In genomic region chrX:10599719-10600155, ce11 we compare ENCODE assay signal across 4 worm cellular contexts.
A peak's percentile ranks its signal among the peaks of the same experiment; 100 is the strongest.
TF ChIP-seq lines count a peak whose summit lies in the region.

No protein-coding gene starts in this region.

TF ChIP-seq in whole organism, L1 larva, 84 proteins besides CTCF, POLR2A, EP300 and RAD21 (continued from another document and continues in another):
- TF ChIP-seq C04F5.9 (tag; optimal IDR thresholded peaks at IDR 0.05; lab: Kevin White, UChicago) = no peak
- TF ChIP-seq unc-98 (GFP tag; IDR thresholded peaks at IDR 0.05; lab: Robert Waterston, UW) = no peak
- TF ChIP-seq ama-1 (optimal IDR thresholded peaks at IDR 0.05; lab: Kevin White, UChicago) = no peak
- TF ChIP-seq xbp-1 (tag; optimal IDR thresholded peaks at IDR 0.05; lab: Kevin White, UChicago) = peak; percentile 25
- no peak for TF ChIP-seq snpc-4 (tag; optimal IDR thresholded peaks at IDR 0.05; lab: Kevin White, UChicago)
- TF ChIP-seq blmp-1 (tag; optimal IDR thresholded peaks at IDR 0.05; lab: Kevin White, UChicago) = peak; percentile 37
- no peak for TF ChIP-seq egl-27 (tag; optimal IDR thresholded peaks at IDR 0.05; lab: Kevin White, UChicago)
- no peak for TF ChIP-seq nhr-12 (tag; optimal IDR thresholded peaks at IDR 0.05; lab: Kevin White, UChicago)
- TF ChIP-seq sptf-1 (tag; optimal IDR thresholded peaks at IDR 0.05; lab: Kevin White, UChicago) = no peak
- no peak for TF ChIP-seq swsn-7 (tag; optimal IDR thresholded peaks at IDR 0.05; lab: Kevin White, UChicago)
- TF ChIP-seq lin-15B (tag; optimal IDR thresholded peaks at IDR 0.05; lab: Kevin White, UChicago) = no peak
- no peak for TF ChIP-seq ceh-90 (tag; optimal IDR thresholded peaks at IDR 0.05; lab: Kevin White, UChicago)
- TF ChIP-seq lin-39 (tag; optimal IDR thresholded peaks at IDR 0.05; lab: Kevin White, UChicago) = no peak
- no peak for TF ChIP-seq nhr-76 (tag; optimal IDR thresholded peaks at IDR 0.05; lab: Kevin White, UChicago)
- no peak for TF ChIP-seq dpl-1 (GFP tag; optimal IDR thresholded peaks at IDR 0.05; lab: Kevin White, UChicago)
- TF ChIP-seq ztf-11 (tag; optimal IDR thresholded peaks at IDR 0.05; lab: Kevin White, UChicago) = no peak
- TF ChIP-seq ceh-88 (GFP tag; IDR thresholded peaks at IDR 0.05; lab: Robert Waterston, UW) = no peak
- TF ChIP-seq C16A3.4 (tag; optimal IDR thresholded peaks at IDR 0.05; lab: Kevin White, UChicago) = no peak
- no peak for TF ChIP-seq fkh-4 (tag; optimal IDR thresholded peaks at IDR 0.05; lab: Kevin White, UChicago; ENCODE audit: borderline replicate concordance)
- no peak for TF ChIP-seq Y116A8C.19 (tag; optimal IDR thresholded peaks at IDR 0.05; lab: Kevin White, UChicago; ENCODE audit: borderline replicate concordance)
- TF ChIP-seq irx-1 (tag; optimal IDR thresholded peaks at IDR 0.05; lab: Kevin White, UChicago) = no peak
- TF ChIP-seq pax-3 (tag; optimal IDR thresholded peaks at IDR 0.05; lab: Kevin White, UChicago) = no peak
- TF ChIP-seq elt-3 (tag; optimal IDR thresholded peaks at IDR 0.05; lab: Kevin White, UChicago) = peak in 4 of 6 experiments; percentile 18 to 63 (median 40)
- TF ChIP-seq nhr-71 (tag; optimal IDR thresholded peaks at IDR 0.05; lab: Kevin White, UChicago) = peak; percentile 38
- peak; percentile 7 for TF ChIP-seq nhr-47 (tag; optimal IDR thresholded peaks at IDR 0.05; lab: Kevin White, UChicago)
- TF ChIP-seq nhr-85 (tag; lab: Kevin White, UChicago) = peak; percentile 90
- TF ChIP-seq jun-1 (tag; optimal IDR thresholded peaks at IDR 0.05; lab: Kevin White, UChicago) = no peak
- no peak for TF ChIP-seq ztf-4 (tag; optimal IDR thresholded peaks at IDR 0.05; lab: Kevin White, UChicago)
- TF ChIP-seq tbx-2 (tag; optimal IDR thresholded peaks at IDR 0.05; lab: Kevin White, UChicago) = peak; percentile 34
- no peak for TF ChIP-seq hlh-17 (GFP tag; optimal IDR thresholded peaks at IDR 0.05; lab: Kevin White, UChicago; ENCODE audit: borderline replicate concordance)
- TF ChIP-seq fkh-8 (tag; optimal IDR thresholded peaks at IDR 0.05; lab: Kevin White, UChicago) = no peak
- no peak for TF ChIP-seq unc-62 (GFP tag; optimal IDR thresholded peaks at IDR 0.05; lab: Kevin White, UChicago)
- no peak for TF ChIP-seq nhr-19 (GFP tag; conservative IDR thresholded peaks at IDR 0.05; lab: Robert Waterston, UW)
- no peak for TF ChIP-seq rnt-1 (tag; optimal IDR thresholded peaks at IDR 0.05; lab: Kevin White, UChicago)

TF ChIP-seq in whole organism, L2 larva, 48 proteins besides CTCF, POLR2A, EP300 and RAD21 (continued from another document):
- no peak for TF ChIP-seq lin-13 (GFP tag; optimal IDR thresholded peaks at IDR 0.05; lab: Kevin White, UChicago)
- TF ChIP-seq blmp-1 (tag; optimal IDR thresholded peaks at IDR 0.05; lab: Kevin White, UChicago; ENCODE audit: insufficient read depth) = peak; percentile 25
- TF ChIP-seq nhr-77 (tag; optimal IDR thresholded peaks at IDR 0.05; lab: Kevin White, UChicago) = no peak
- TF ChIP-seq egl-27 (tag; optimal IDR thresholded peaks at IDR 0.05; lab: Kevin White, UChicago) = no peak
- no peak for TF ChIP-seq skn-1 (tag; optimal IDR thresholded peaks at IDR 0.05; lab: Kevin White, UChicago)
- no peak for TF ChIP-seq unc-55 (GFP tag; optimal IDR thresholded peaks at IDR 0.05; lab: Kevin White, UChicago)
- TF ChIP-seq ceh-82 (tag; optimal IDR thresholded peaks at IDR 0.05; lab: Kevin White, UChicago) = no peak
- TF ChIP-seq aly-2 (tag; optimal IDR thresholded peaks at IDR 0.05; lab: Kevin White, UChicago) = no peak
- no peak for TF ChIP-seq nhr-23 (tag; optimal IDR thresholded peaks at IDR 0.05; lab: Kevin White, UChicago)
- no peak for TF ChIP-seq nhr-237 (tag; optimal IDR thresholded peaks at IDR 0.05; lab: Kevin White, UChicago)
- TF ChIP-seq mab-5 (tag; optimal IDR thresholded peaks at IDR 0.05; lab: Kevin White, UChicago) = peak; percentile 43
- no peak for TF ChIP-seq zag-1 (tag; optimal IDR thresholded peaks at IDR 0.05; lab: Kevin White, UChicago)
- TF ChIP-seq peb-1 (tag; optimal IDR thresholded peaks at IDR 0.05; lab: Kevin White, UChicago) = no peak
- TF ChIP-seq snpc-4 (tag; optimal IDR thresholded peaks at IDR 0.05; lab: Kevin White, UChicago) = no peak
- no peak for TF ChIP-seq unc-39 (tag; optimal IDR thresholded peaks at IDR 0.05; lab: Kevin White, UChicago)
- TF ChIP-seq nhr-10 (tag; optimal IDR thresholded peaks at IDR 0.05; lab: Kevin White, UChicago) = no peak
- TF ChIP-seq ama-1 (optimal IDR thresholded peaks at IDR 0.05; lab: Kevin White, UChicago) = no peak
- TF ChIP-seq R02D3.7 (tag; optimal IDR thresholded peaks at IDR 0.05; lab: Kevin White, UChicago) = no peak
- TF ChIP-seq C34F6.9 (tag; optimal IDR thresholded peaks at IDR 0.05; lab: Kevin White, UChicago) = no peak
- TF ChIP-seq sma-9 (GFP tag; optimal IDR thresholded peaks at IDR 0.05; lab: Kevin White, UChicago) = no peak
- TF ChIP-seq sma-9 (tag; optimal IDR thresholded peaks at IDR 0.05; lab: Kevin White, UChicago) = no peak
- TF ChIP-seq gmeb-1 (tag; optimal IDR thresholded peaks at IDR 0.05; lab: Kevin White, UChicago) = no peak

TF ChIP-seq in whole organism, L3 larva, 47 proteins besides CTCF, POLR2A, EP300 and RAD21 (continued from another document):
- peak; percentile 20 for TF ChIP-seq nhr-23 (tag; optimal IDR thresholded peaks at IDR 0.05; lab: Kevin White, UChicago)
- peak; percentile 10 for TF ChIP-seq lin-39 (tag; optimal IDR thresholded peaks at IDR 0.05; lab: Kevin White, UChicago)
- peak; percentile 26 for TF ChIP-seq nfya-1 (tag; optimal IDR thresholded peaks at IDR 0.05; lab: Kevin White, UChicago; ENCODE audit: insufficient read depth)

TF ChIP-seq in whole organism, L4 larva, 104 proteins besides CTCF, POLR2A, EP300 and RAD21 (continued from another document):
- TF ChIP-seq daf-8 (GFP tag; IDR thresholded peaks at IDR 0.05; lab: Robert Waterston, UW) (no peak), fkh-10 (GFP tag; optimal IDR thresholded peaks at IDR 0.05; lab: Kevin White, UChicago) (no peak), arid-1 (GFP tag; conservative IDR thresholded peaks at IDR 0.05; lab: Robert Waterston, UW) (no peak), daf-16 (GFP tag; optimal IDR thresholded peaks at IDR 0.05; lab: Kevin White, UChicago) (no peak), daf-16 (tag; optimal IDR thresholded peaks at IDR 0.05; lab: Kevin White, UChicago) (no peak), snpc-4 (tag; optimal IDR thresholded peaks at IDR 0.05; lab: Kevin White, UChicago) (no peak), nhr-111 (GFP tag; optimal IDR thresholded peaks at IDR 0.05; lab: Kevin White, UChicago) (no peak), Y75B8A.6 (GFP tag; IDR thresholded peaks at IDR 0.05; lab: Robert Waterston, UW) (no peak), gei-8 (GFP tag; optimal IDR thresholded peaks at IDR 0.05; lab: Kevin White, UChicago) (no peak), dmd-8 (GFP tag; IDR thresholded peaks at IDR 0.05; lab: Robert Waterston, UW) (no peak), fos-1 (tag; optimal IDR thresholded peaks at IDR 0.05; lab: Kevin White, UChicago) (no peak), php-3 (GFP tag; IDR thresholded peaks at IDR 0.05; lab: Robert Waterston, UW) (0 out of 2 replicates have a peak, but pooled peaks have one; percentile 47), ztf-7 (tag; optimal IDR thresholded peaks at IDR 0.05; lab: Kevin White, UChicago) (no peak), ctbp-1 (GFP tag; IDR thresholded peaks at IDR 0.05; lab: Robert Waterston, UW) (no peak), zip-2 (tag; optimal IDR thresholded peaks at IDR 0.05; lab: Kevin White, UChicago) (no peak), ceh-32 (tag; optimal IDR thresholded peaks at IDR 0.05; lab: Kevin White, UChicago; ENCODE audit: poor library complexity) (no peak), mxl-3 (GFP tag; optimal IDR thresholded peaks at IDR 0.05; lab: Kevin White, UChicago) (peak; percentile 0), mep-1 (tag; optimal IDR thresholded peaks at IDR 0.05; lab: Kevin White, UChicago) (peak; percentile 1), dve-1 (tag; optimal IDR thresholded peaks at IDR 0.05; lab: Kevin White, UChicago; ENCODE audit: insufficient read depth) (peak; percentile 2), snpc-1.2 (GFP tag; IDR thresholded peaks at IDR 0.05; lab: Robert Waterston, UW) (no peak), F49E8.2 (tag; optimal IDR thresholded peaks at IDR 0.05; lab: Kevin White, UChicago; ENCODE audit: borderline replicate concordance) (no peak), ztf-11 (tag; optimal IDR thresholded peaks at IDR 0.05; lab: Kevin White, UChicago) (no peak), dpl-1 (GFP tag; optimal IDR thresholded peaks at IDR 0.05; lab: Kevin White, UChicago) (no peak), zfp-2 (tag; optimal IDR thresholded peaks at IDR 0.05; lab: Kevin White, UChicago) (no peak), ama-1 (optimal IDR thresholded peaks at IDR 0.05; lab: Kevin White, UChicago) (no peak), Y5F2A.4 (GFP tag; optimal IDR thresholded peaks at IDR 0.05; lab: Kevin White, UChicago) (no peak), nhr-11 (tag; optimal IDR thresholded peaks at IDR 0.05; lab: Kevin White, UChicago) (no peak), skn-1 (tag; optimal IDR thresholded peaks at IDR 0.05; lab: Kevin White, UChicago) (no peak), unc-62 (GFP tag; optimal IDR thresholded peaks at IDR 0.05 in 1 of 2; lab: Kevin White, UChicago) (peak in 1 of 2 experiments; percentile 99), unc-62 (tag; optimal IDR thresholded peaks at IDR 0.05; lab: Kevin White, UChicago) (no peak), lir-3 (tag; optimal IDR thresholded peaks at IDR 0.05; lab: Kevin White, UChicago) (no peak), nhr-10 (tag; optimal IDR thresholded peaks at IDR 0.05; lab: Kevin White, UChicago) (no peak), cey-2 (tag; optimal IDR thresholded peaks at IDR 0.05; lab: Kevin White, UChicago; ENCODE audit: borderline replicate concordance, insufficient read depth) (no peak), hlh-11 (tag; optimal IDR thresholded peaks at IDR 0.05; lab: Kevin White, UChicago) (no peak), ceh-20 (GFP tag; IDR thresholded peaks at IDR 0.05; lab: Robert Waterston, UW) (no peak), unc-130 (GFP tag; optimal IDR thresholded peaks at IDR 0.05; lab: Kevin White, UChicago) (no peak), lim-7 (GFP tag; IDR thresholded peaks at IDR 0.05; lab: Robert Waterston, UW) (no peak), unc-39 (tag; optimal IDR thresholded peaks at IDR 0.05; lab: Kevin White, UChicago) (no peak), daf-19 (GFP tag; conservative IDR thresholded peaks at IDR 0.05; lab: Robert Waterston, UW) (no peak), lin-15B (tag; optimal IDR thresholded peaks at IDR 0.05; lab: Kevin White, UChicago) (no peak), egl-27 (tag; optimal IDR thresholded peaks at IDR 0.05; lab: Kevin White, UChicago) (no peak), ZK337.2 (GFP tag; IDR thresholded peaks at IDR 0.05; lab: Robert Waterston, UW) (no peak), spr-1 (tag; optimal IDR thresholded peaks at IDR 0.05; lab: Kevin White, UChicago) (no peak), dmd-9 (GFP tag; IDR thresholded peaks at IDR 0.05; lab: Robert Waterston, UW) (no peak), nhr-25 (tag; optimal IDR thresholded peaks at IDR 0.05; lab: Kevin White, UChicago; ENCODE audit: borderline replicate concordance, insufficient read depth) (no peak), pha-4 (GFP tag; IDR thresholded peaks at IDR 0.05; lab: Robert Waterston, UW) (no peak), pha-4 (tag; optimal IDR thresholded peaks at IDR 0.05; lab: Kevin White, UChicago) (no peak), F10B5.3 (tag; optimal IDR thresholded peaks at IDR 0.05; lab: Kevin White, UChicago) (no peak), lsy-2 (tag; optimal IDR thresholded peaks at IDR 0.05; lab: Kevin White, UChicago) (no peak), pqm-1 (tag; optimal IDR thresholded peaks at IDR 0.05; lab: Kevin White, UChicago) (peak; percentile 14), tra-1 (GFP tag; IDR thresholded peaks at IDR 0.05; lab: Robert Waterston, UW) (0 out of 2 replicates have a peak, but pooled peaks have one; percentile 36), lin-13 (GFP tag; optimal IDR thresholded peaks at IDR 0.05; lab: Kevin White, UChicago) (no peak), spr-3 (GFP tag; optimal IDR thresholded peaks at IDR 0.05; lab: Kevin White, UChicago) (no peak), zag-1 (tag; optimal IDR thresholded peaks at IDR 0.05; lab: Kevin White, UChicago) (no peak), mdl-1 (tag; optimal IDR thresholded peaks at IDR 0.05; lab: Kevin White, UChicago) (no peak), nhr-42 (GFP tag; IDR thresholded peaks at IDR 0.05; lab: Robert Waterston, UW) (no peak), lin-29 (GFP tag; IDR thresholded peaks at IDR 0.05; lab: Robert Waterston, UW) (no peak), duxl-1 (tag; optimal IDR thresholded peaks at IDR 0.05; lab: Kevin White, UChicago; ENCODE audit: poor library complexity) (no peak), zfp-3 (GFP tag; conservative IDR thresholded peaks at IDR 0.05; lab: Robert Waterston, UW) (no peak), mxl-2 (GFP tag; conservative IDR thresholded peaks at IDR 0.05; lab: Robert Waterston, UW) (no peak), F37D6.2 (tag; optimal IDR thresholded peaks at IDR 0.05; lab: Kevin White, UChicago) (no peak), F26F4.8 (GFP tag; conservative IDR thresholded peaks at IDR 0.05; lab: Robert Waterston, UW) (no peak), dmd-6 (GFP tag; IDR thresholded peaks at IDR 0.05; lab: Robert Waterston, UW) (0 out of 2 replicates have a peak, but pooled peaks have one; percentile 32), nhr-28 (tag; optimal IDR thresholded peaks at IDR 0.05; lab: Kevin White, UChicago) (peak; percentile 24), vab-7 (GFP tag; IDR thresholded peaks at IDR 0.05; lab: Robert Waterston, UW) (no peak), hmg-1.1 (GFP tag; IDR thresholded peaks at IDR 0.05; lab: Robert Waterston, UW) (no peak), saeg-2 (GFP tag; IDR thresholded peaks at IDR 0.05; lab: Robert Waterston, UW) (no peak), R02D3.7 (tag; optimal IDR thresholded peaks at IDR 0.05; lab: Kevin White, UChicago) (no peak)
